Worm (Caenorhabditis elegans) whole organism, L1 larva: ENCODE data around the gene Y62F5A.10.

Experiments
- C16A3.4 ChIP-seq: fragments of 150-350 bp; optimal IDR thresholded peaks from 2 replicates; lab custom pipeline; 2014; ENCODE audit warnings: missing biosample characterization, missing genetic modification characterization
- F16B12.6 ChIP-seq: fragments of 150-350 bp; optimal IDR thresholded peaks from 2 replicates; lab custom pipeline; 2014; ENCODE audit warnings: missing biosample characterization, missing genetic modification characterization
- Y116A8C.19 ChIP-seq: sonication (generic microtip); optimal IDR thresholded peaks from 2 replicates; lab custom pipeline; 2016; ENCODE audit warnings: missing compliant biosample characterization, missing genetic modification characterization, borderline replicate concordance
- ceh-8 ChIP-seq: fragments of 200-800 bp; sonication (Bioruptor generic); optimal IDR thresholded peaks from 2 replicates; lab custom pipeline; 2018; ENCODE audit warnings: mild to moderate bottlenecking, missing genetic modification characterization, moderate library complexity, missing compliant biosample characterization
- ceh-82 ChIP-seq, 3 experiments: fragments of 150-350 bp in 1 of 3; sonication (generic microtip) in 2 of 3; optimal IDR thresholded peaks; 2 replicates each; lab custom pipeline; 2014 to 2017; ENCODE audit warnings: missing biosample characterization in 3 of 3, missing genetic modification characterization in 3 of 3
- ceh-88 ChIP-seq: fragments of 200-800 bp; sonication (Bioruptor generic); IDR thresholded peaks from 2 replicates; pipeline ENCODE4 v1.3.6; 2022; ENCODE audit warnings: missing genetic modification characterization, missing compliant biosample characterization
- ceh-90 ChIP-seq: sonication (generic microtip); optimal IDR thresholded peaks from 2 replicates; lab custom pipeline; 2016; ENCODE audit warnings: missing genetic modification characterization, missing compliant biosample characterization
- dpl-1 ChIP-seq, 3 experiments: fragments of 150-350 bp in 2 of 3; sonication (generic microtip) in 1 of 3; optimal IDR thresholded peaks; 2 replicates each; lab custom pipeline; 2014 to 2017; ENCODE audit warnings: missing biosample characterization in 3 of 3, missing genetic modification characterization in 3 of 3, missing genetic modification reagents in 3 of 3
- dsc-1 ChIP-seq: sonication (generic microtip); optimal IDR thresholded peaks from 2 replicates; lab custom pipeline; 2016; ENCODE audit warnings: mild to moderate bottlenecking, missing genetic modification characterization, missing compliant biosample characterization
- efl-1 ChIP-seq, 4 experiments: fragments of 150-350 bp; optimal IDR thresholded peaks in 3 of 4; peaks in 1 of 4; 1 replicate in 1 of 4; 2 replicates in 3 of 4; lab custom pipeline; 2014; ENCODE audit warnings: missing biosample characterization in 2 of 4, missing genetic modification characterization in 2 of 4, missing genetic modification reagents in 2 of 4
- egl-27 ChIP-seq, 2 experiments: fragments of 150-350 bp in 1 of 2; sonication (generic microtip); optimal IDR thresholded peaks; 3 replicates each; lab custom pipeline; 2017 to 2018; ENCODE audit warnings: missing biosample characterization in 2 of 2, missing genetic modification characterization in 2 of 2, missing genetic modification reagents in 2 of 2
- elt-2 ChIP-seq: sonication (generic microtip); optimal IDR thresholded peaks from 2 replicates; lab custom pipeline; 2016; ENCODE audit warnings: missing genetic modification characterization, mild to moderate bottlenecking, inconsistent platforms, missing compliant biosample characterization, missing genetic modification reagents
- elt-3 ChIP-seq, 6 experiments: fragments of 150-350 bp in 1 of 6; sonication (generic microtip); optimal IDR thresholded peaks; 2 replicates each; lab custom pipeline; 2017 to 2018; ENCODE audit warnings: missing biosample characterization in 6 of 6, missing genetic modification characterization in 6 of 6, inconsistent platforms in 1 of 6
- fkh-10 ChIP-seq: sonication (generic microtip); optimal IDR thresholded peaks from 2 replicates; lab custom pipeline; 2017; ENCODE audit warnings: missing biosample characterization, missing genetic modification reagents, missing genetic modification characterization
- fkh-8 ChIP-seq: sonication (generic microtip); optimal IDR thresholded peaks from 2 replicates; lab custom pipeline; 2016; ENCODE audit warnings: mild to moderate bottlenecking, missing genetic modification characterization, missing compliant biosample characterization
- fos-1 ChIP-seq: fragments of 150-350 bp; optimal IDR thresholded peaks from 2 replicates; lab custom pipeline; 2014; ENCODE audit warnings: missing biosample characterization, missing genetic modification characterization
- grh-1 ChIP-seq: fragments of 200-800 bp; sonication (Bioruptor generic); IDR thresholded peaks from 2 replicates; pipeline ENCODE4 v1.3.6; 2022; ENCODE audit warnings: missing genetic modification reagents, missing genetic modification characterization, missing compliant biosample characterization
- hlh-17 ChIP-seq: fragments of 200-800 bp; sonication (Bioruptor generic); optimal IDR thresholded peaks from 2 replicates; lab custom pipeline; 2018; ENCODE audit warnings: missing genetic modification characterization, mild to moderate bottlenecking, missing compliant biosample characterization, moderate library complexity, borderline replicate concordance
- hpl-2 ChIP-seq: fragments of 150-350 bp; optimal IDR thresholded peaks from 2 replicates; lab custom pipeline; 2014; ENCODE audit warnings: missing biosample characterization, missing genetic modification reagents, missing genetic modification characterization
- isw-1 ChIP-seq: fragments of 200-800 bp; sonication (Bioruptor generic); IDR thresholded peaks from 2 replicates; pipeline ENCODE4 v1.3.6; 2022; ENCODE audit warnings: missing genetic modification characterization, missing compliant biosample characterization
- lin-14 ChIP-seq: fragments of 200-800 bp; sonication (Bioruptor generic); optimal IDR thresholded peaks from 2 replicates; lab custom pipeline; 2018; ENCODE audit warnings: mild to moderate bottlenecking, missing genetic modification characterization, moderate library complexity, missing compliant biosample characterization
- lin-15B ChIP-seq: fragments of 150-350 bp; sonication (generic microtip); optimal IDR thresholded peaks from 3 replicates; lab custom pipeline; 2014; ENCODE audit warnings: missing biosample characterization, missing genetic modification characterization
- lin-35 ChIP-seq, 2 experiments: fragments of 150-350 bp; optimal IDR thresholded peaks; 2 replicates each; lab custom pipeline; 2014; ENCODE audit warnings: missing biosample characterization in 2 of 2, missing genetic modification characterization in 2 of 2, missing genetic modification reagents in 2 of 2
- lir-3 ChIP-seq: sonication (generic microtip); optimal IDR thresholded peaks from 2 replicates; lab custom pipeline; 2016; ENCODE audit warnings: mild to moderate bottlenecking, missing genetic modification characterization, moderate library complexity, missing compliant biosample characterization; ENCODE audit not compliant: poor library complexity
- mab-9 ChIP-seq: fragments of 200-800 bp; sonication (Bioruptor generic); IDR thresholded peaks from 2 replicates; pipeline ENCODE4 v1.3.6; 2022; ENCODE audit warnings: missing genetic modification reagents, missing genetic modification characterization, missing compliant biosample characterization
- mdl-1 ChIP-seq, 2 experiments: fragments of 150-350 bp; optimal IDR thresholded peaks; 2 replicates each; lab custom pipeline; 2014 to 2017; ENCODE audit warnings: missing biosample characterization in 2 of 2, missing genetic modification characterization in 2 of 2, inconsistent platforms in 1 of 2
- mef-2 ChIP-seq: fragments of 150-350 bp; optimal IDR thresholded peaks from 2 replicates; lab custom pipeline; 2014; ENCODE audit warnings: missing biosample characterization, missing genetic modification characterization
- nhr-11 ChIP-seq: fragments of 150-350 bp; optimal IDR thresholded peaks from 2 replicates; lab custom pipeline; 2014; ENCODE audit warnings: missing biosample characterization, missing genetic modification characterization
- nhr-20 ChIP-seq: sonication (generic microtip); optimal IDR thresholded peaks from 2 replicates; lab custom pipeline; 2016; ENCODE audit warnings: mild to moderate bottlenecking, missing genetic modification characterization, missing compliant biosample characterization
- nhr-237 ChIP-seq: fragments of 150-350 bp; optimal IDR thresholded peaks from 2 replicates; lab custom pipeline; 2014; ENCODE audit warnings: missing biosample characterization, missing genetic modification characterization
- nhr-28 ChIP-seq: fragments of 150-350 bp; optimal IDR thresholded peaks from 2 replicates; lab custom pipeline; 2014; ENCODE audit warnings: missing biosample characterization, missing genetic modification characterization
- nhr-77 ChIP-seq: fragments of 150-350 bp; optimal IDR thresholded peaks from 2 replicates; lab custom pipeline; 2014; ENCODE audit warnings: missing biosample characterization, missing genetic modification characterization
- nhr-84 ChIP-seq: sonication (generic microtip); optimal IDR thresholded peaks from 2 replicates; lab custom pipeline; 2017; ENCODE audit warnings: missing biosample characterization, missing genetic modification characterization
- nhr-90 ChIP-seq: sonication (generic microtip); optimal IDR thresholded peaks from 2 replicates; lab custom pipeline; 2016; ENCODE audit warnings: mild to moderate bottlenecking, missing genetic modification characterization, missing compliant biosample characterization; ENCODE audit not compliant: poor library complexity
- pag-3 ChIP-seq: sonication (generic microtip); optimal IDR thresholded peaks from 2 replicates; lab custom pipeline; 2017; ENCODE audit warnings: missing genetic modification characterization, mild to moderate bottlenecking, missing compliant biosample characterization, antibody characterized with exemption, borderline replicate concordance; ENCODE audit not compliant: insufficient read depth
- rnt-1 ChIP-seq: sonication (generic microtip); optimal IDR thresholded peaks from 2 replicates; lab custom pipeline; 2016; ENCODE audit warnings: mild to moderate bottlenecking, missing genetic modification characterization, moderate library complexity, missing compliant biosample characterization
- sup-37 ChIP-seq: fragments of 200-800 bp; sonication (Bioruptor generic); optimal IDR thresholded peaks from 2 replicates; lab custom pipeline; 2018; ENCODE audit warnings: mild to moderate bottlenecking, missing genetic modification characterization, missing compliant biosample characterization
- swsn-7 ChIP-seq: sonication (generic microtip); optimal IDR thresholded peaks from 2 replicates; lab custom pipeline; 2016; ENCODE audit warnings: missing genetic modification characterization, missing compliant biosample characterization
- tbx-2 ChIP-seq: sonication (generic microtip); optimal IDR thresholded peaks from 2 replicates; lab custom pipeline; 2016; ENCODE audit warnings: missing genetic modification characterization, missing compliant biosample characterization
- tlp-1 ChIP-seq: fragments of 150-350 bp; optimal IDR thresholded peaks from 2 replicates; lab custom pipeline; 2014; ENCODE audit warnings: missing biosample characterization, missing genetic modification characterization
- unc-130 ChIP-seq: fragments of 150-350 bp; optimal IDR thresholded peaks from 2 replicates; lab custom pipeline; 2017; ENCODE audit warnings: missing biosample characterization, missing genetic modification characterization, inconsistent platforms
- unc-30 ChIP-seq: sonication (generic microtip); optimal IDR thresholded peaks from 2 replicates; lab custom pipeline; 2017; ENCODE audit warnings: missing biosample characterization, missing genetic modification characterization
- unc-98 ChIP-seq: fragments of 200-800 bp; sonication (Bioruptor generic); IDR thresholded peaks from 2 replicates; pipeline ENCODE4 v1.3.6; 2022; ENCODE audit warnings: missing genetic modification characterization, missing compliant biosample characterization
- vab-15 ChIP-seq: sonication (generic microtip); optimal IDR thresholded peaks from 2 replicates; lab custom pipeline; 2017; ENCODE audit warnings: missing genotype, mild to moderate bottlenecking, missing genetic modification characterization, missing compliant biosample characterization
- xbp-1 ChIP-seq: sonication (generic microtip); optimal IDR thresholded peaks from 2 replicates; lab custom pipeline; 2016; ENCODE audit warnings: missing genetic modification characterization, missing compliant biosample characterization
- zag-1 ChIP-seq: fragments of 150-350 bp; optimal IDR thresholded peaks from 2 replicates; lab custom pipeline; 2014; ENCODE audit warnings: missing biosample characterization, missing genetic modification characterization
- ztf-11 ChIP-seq, 2 experiments: sonication (generic microtip); optimal IDR thresholded peaks; 2 replicates each; lab custom pipeline; 2016 to 2017; ENCODE audit warnings: missing genetic modification characterization in 2 of 2, missing biosample characterization in 1 of 2, missing compliant biosample characterization in 1 of 2
- ztf-4 ChIP-seq: fragments of 150-350 bp; optimal IDR thresholded peaks from 2 replicates; lab custom pipeline; 2014; ENCODE audit warnings: missing biosample characterization, missing genetic modification characterization

Gene Y62F5A.10

ce11 chrII:11472542-11472941, 48.9 kb upstream of the Y62F5A.10 start (continued):
- TF ChIP-seq elt-2 (tag; lab: Kevin White, UChicago) = no peak
- no peak for TF ChIP-seq vab-15
- peak; percentile 65 for TF ChIP-seq nhr-20 (tag; lab: Kevin White, UChicago)
- no peak for TF ChIP-seq nhr-77 (tag; lab: Kevin White, UChicago)
- no peak for TF ChIP-seq C16A3.4
- TF ChIP-seq isw-1 (GFP tag; lab: Robert Waterston, UW) = no peak
- no peak for TF ChIP-seq unc-98 (GFP tag; lab: Robert Waterston, UW)
- no peak for TF ChIP-seq efl-1 (optimal IDR thresholded peaks at IDR 0.05; lab: Kevin White, UChicago)
- no peak for TF ChIP-seq efl-1 (GFP tag; optimal IDR thresholded peaks at IDR 0.05 in 1 of 2; lab: Kevin White, UChicago)
- no peak for TF ChIP-seq grh-1 (GFP tag; lab: Robert Waterston, UW)
- peak in 1 of 2 experiments; percentile 71 for TF ChIP-seq mdl-1 (tag; optimal IDR thresholded peaks at IDR 0.05; lab: Kevin White, UChicago)
- TF ChIP-seq lir-3 (tag; lab: Kevin White, UChicago) = no peak
- TF ChIP-seq nhr-11 (tag; lab: Kevin White, UChicago) = no peak
- TF ChIP-seq mab-9 (GFP tag; lab: Robert Waterston, UW) = no peak
- TF ChIP-seq lin-14 = peak; percentile 59
- no peak for TF ChIP-seq lin-15B (tag; lab: Kevin White, UChicago)
- TF ChIP-seq F16B12.6 = no peak
- TF ChIP-seq nhr-237 (tag; lab: Kevin White, UChicago) = no peak
- no peak for TF ChIP-seq swsn-7
- no peak for TF ChIP-seq egl-27 (tag; optimal IDR thresholded peaks at IDR 0.05; lab: Kevin White, UChicago)
- TF ChIP-seq ztf-4 (tag; lab: Kevin White, UChicago) = no peak
- no peak for TF ChIP-seq ztf-11 (tag; optimal IDR thresholded peaks at IDR 0.05; lab: Kevin White, UChicago)
- TF ChIP-seq sup-37 (GFP tag; lab: Kevin White, UChicago) = no peak
- TF ChIP-seq fos-1 = no peak
- peak in 1 of 2 experiments; percentile 56 for TF ChIP-seq lin-35 (GFP tag; optimal IDR thresholded peaks at IDR 0.05; lab: Kevin White, UChicago)
- no peak for TF ChIP-seq Y116A8C.19 (tag; lab: Kevin White, UChicago)
- no peak for TF ChIP-seq hpl-2 (GFP tag; lab: Kevin White, UChicago)
- no peak for TF ChIP-seq hlh-17 (GFP tag; lab: Kevin White, UChicago)
- TF ChIP-seq dsc-1 (tag; lab: Kevin White, UChicago) = no peak
- TF ChIP-seq fkh-8 (tag; lab: Kevin White, UChicago) = no peak
- TF ChIP-seq ceh-90 = no peak
- no peak for TF ChIP-seq unc-30
- peak; percentile 2 to 93 (median 73) for TF ChIP-seq elt-3 (tag; optimal IDR thresholded peaks at IDR 0.05; lab: Kevin White, UChicago)

DNA sequence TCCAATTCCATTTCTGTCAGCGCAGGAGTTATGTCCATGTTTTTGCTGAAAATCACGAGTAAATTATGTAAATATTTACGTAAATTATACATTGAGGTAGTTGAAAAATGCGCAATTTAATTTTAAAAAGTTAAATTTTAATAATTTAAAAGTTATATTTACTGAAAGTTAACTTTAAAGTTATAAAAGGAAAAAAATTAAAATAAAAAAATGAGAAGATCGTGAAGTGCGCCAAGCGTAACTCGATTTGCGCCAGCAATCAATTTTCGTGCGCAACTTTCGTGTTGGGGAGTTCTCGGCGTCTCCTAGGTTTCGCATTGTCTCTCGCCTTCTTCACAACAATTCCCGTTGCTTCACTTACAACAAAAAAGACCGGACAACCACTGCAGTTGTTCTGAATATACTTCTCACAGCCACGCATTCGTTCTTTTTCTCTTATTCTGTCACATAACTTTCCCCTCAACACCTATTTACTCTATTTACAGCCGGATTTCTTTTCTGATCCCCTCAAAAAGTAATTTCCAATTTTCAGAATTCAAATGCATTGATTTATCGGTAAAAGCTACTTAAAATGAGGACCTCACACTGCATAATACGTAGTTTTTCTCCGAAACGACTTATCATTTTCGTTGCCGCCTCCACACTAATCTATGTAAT, 47.7 kb upstream of the Y62F5A.10 start, which contains the start of the genes metl-1 and W02B12.11:
Gene metl-1, minus strand, starts transcription at position 51 of the 657 bp plus-strand sequence.
Gene W02B12.11, plus strand, starts transcription at position 337 of the 657 bp plus-strand sequence.
- TF ChIP-seq rnt-1 (peak; percentile 93), elt-3 (tag; optimal IDR thresholded peaks at IDR 0.05; lab: Kevin White, UChicago) (peak in 3 of 6 experiments; percentile 19 to 84 (median 72)), nhr-90 (peak; percentile 92), nhr-84 (tag; lab: Kevin White, UChicago) (no peak), fkh-10 (peak; percentile 51), C16A3.4 (peak; percentile 88), ceh-8 (GFP tag; lab: Kevin White, UChicago) (peak; percentile 70), lir-3 (tag; lab: Kevin White, UChicago) (peak; percentile 30), pag-3 (no peak), xbp-1 (peak; percentile 85), tbx-2 (peak; percentile 88), ceh-82 (tag; optimal IDR thresholded peaks at IDR 0.05; lab: Kevin White, UChicago) (peak; percentile 86 to 93 (median 90)), ztf-11 (tag; optimal IDR thresholded peaks at IDR 0.05; lab: Kevin White, UChicago) (peak in 1 of 2 experiments; percentile 55), unc-130 (tag; lab: Kevin White, UChicago) (peak; percentile 80), dpl-1 (GFP tag; optimal IDR thresholded peaks at IDR 0.05; lab: Kevin White, UChicago) (peak; percentile 74 to 81 (median 81)), elt-2 (tag; lab: Kevin White, UChicago) (peak; percentile 41), mef-2 (tag; lab: Kevin White, UChicago) (no peak), lin-35 (GFP tag; optimal IDR thresholded peaks at IDR 0.05; lab: Kevin White, UChicago) (peak; percentile 83 to 85), zag-1 (tag; lab: Kevin White, UChicago) (peak; percentile 46), ceh-88 (0 out of 2 replicates have a peak, but pooled peaks have one; percentile 40), tlp-1 (tag; lab: Kevin White, UChicago) (no peak), nhr-20 (tag; lab: Kevin White, UChicago) (peak; percentile 89), hlh-17 (GFP tag; lab: Kevin White, UChicago) (no peak), unc-98 (GFP tag; lab: Robert Waterston, UW) (no peak), nhr-28 (tag; lab: Kevin White, UChicago) (no peak), F16B12.6 (peak; percentile 54)
